Worm (Caenorhabditis elegans) whole organism, late embryonic: ENCODE measurements around the gene unc-79.

Experiments
- C08G9.2 ChIP-seq: sonication (generic microtip); optimal IDR thresholded peaks from 2 replicates; lab custom pipeline; 2016; ENCODE audit warnings: mild to moderate bottlenecking, missing genetic modification characterization, moderate library complexity, missing compliant biosample characterization
- K02D7.2 ChIP-seq: sonication (generic microtip); optimal IDR thresholded peaks from 2 replicates; lab custom pipeline; 2017; ENCODE audit warnings: mild to moderate bottlenecking, missing genetic modification characterization, missing compliant biosample characterization
- ceh-14 ChIP-seq: sonication (generic microtip); optimal IDR thresholded peaks from 2 replicates; lab custom pipeline; 2016; ENCODE audit warnings: missing genotype, missing genetic modification characterization, missing compliant biosample characterization
- ceh-18 ChIP-seq: sonication (generic microtip); optimal IDR thresholded peaks from 2 replicates; lab custom pipeline; 2016; ENCODE audit warnings: missing genetic modification characterization, missing compliant biosample characterization
- ceh-19 ChIP-seq: fragments of 200-800 bp; sonication (Bioruptor generic); optimal IDR thresholded peaks from 2 replicates; lab custom pipeline; 2018; ENCODE audit warnings: mild to moderate bottlenecking, missing genetic modification characterization, missing compliant biosample characterization
- ceh-24 ChIP-seq: sonication (generic microtip); optimal IDR thresholded peaks from 2 replicates; lab custom pipeline; 2016; ENCODE audit warnings: mild to moderate bottlenecking, missing genetic modification characterization, missing compliant biosample characterization
- ceh-31 ChIP-seq: sonication (generic microtip); optimal IDR thresholded peaks from 2 replicates; lab custom pipeline; 2016; ENCODE audit warnings: missing genetic modification characterization, missing compliant biosample characterization
- ceh-34 ChIP-seq: sonication (generic microtip); optimal IDR thresholded peaks from 2 replicates; lab custom pipeline; 2016; ENCODE audit warnings: mild to moderate bottlenecking, missing genetic modification characterization, missing compliant biosample characterization
- ceh-45 ChIP-seq: fragments of 200-800 bp; sonication (Bioruptor generic); IDR thresholded peaks from 2 replicates; pipeline ENCODE4 v1.3.6; 2022; ENCODE audit warnings: missing genetic modification reagents, missing genetic modification characterization, missing compliant biosample characterization
- ceh-48 ChIP-seq: sonication (generic microtip); optimal IDR thresholded peaks from 2 replicates; lab custom pipeline; 2016; ENCODE audit warnings: missing genetic modification characterization, inconsistent platforms, missing compliant biosample characterization
- ceh-6 ChIP-seq: fragments of 200-800 bp; sonication (Bioruptor generic); optimal IDR thresholded peaks from 2 replicates; lab custom pipeline; 2018; ENCODE audit warnings: mild to moderate bottlenecking, missing genetic modification characterization, missing compliant biosample characterization
- dmd-4 ChIP-seq: sonication (generic microtip); optimal IDR thresholded peaks from 2 replicates; lab custom pipeline; 2016; ENCODE audit warnings: borderline replicate concordance, missing genetic modification characterization, missing compliant biosample characterization
- elt-2 ChIP-seq: sonication (generic microtip); optimal IDR thresholded peaks from 2 replicates; lab custom pipeline; 2016; ENCODE audit warnings: missing genetic modification reagents, missing genetic modification characterization, missing compliant biosample characterization
- ets-4 ChIP-seq: sonication (generic microtip); optimal IDR thresholded peaks from 2 replicates; lab custom pipeline; 2016; ENCODE audit warnings: missing genetic modification characterization, missing compliant biosample characterization
- eyg-1 ChIP-seq: sonication (generic microtip); optimal IDR thresholded peaks from 2 replicates; lab custom pipeline; 2016; ENCODE audit warnings: missing genotype, missing genetic modification characterization, missing compliant biosample characterization
- fkh-10 ChIP-seq: fragments of 150-350 bp; optimal IDR thresholded peaks from 2 replicates; lab custom pipeline; 2014; ENCODE audit warnings: missing biosample characterization, missing genetic modification reagents, missing genetic modification characterization
- hlh-13 ChIP-seq: fragments of 200-800 bp; sonication (Bioruptor generic); optimal IDR thresholded peaks from 2 replicates; lab custom pipeline; 2018; ENCODE audit warnings: mild to moderate bottlenecking, missing genetic modification characterization, missing compliant biosample characterization
- hlh-15 ChIP-seq: sonication (generic microtip); optimal IDR thresholded peaks from 2 replicates; lab custom pipeline; 2016; ENCODE audit warnings: missing genetic modification characterization, missing compliant biosample characterization
- hlh-30 ChIP-seq: sonication (generic microtip); optimal IDR thresholded peaks from 2 replicates; lab custom pipeline; 2017; ENCODE audit warnings: antibody characterized with exemption, missing genetic modification characterization, missing compliant biosample characterization; ENCODE audit not compliant: insufficient read depth
- lim-6 ChIP-seq: sonication (generic microtip); optimal IDR thresholded peaks from 2 replicates; lab custom pipeline; 2016; ENCODE audit warnings: missing genetic modification characterization, missing compliant biosample characterization
- lin-11 ChIP-seq: fragments of 200-800 bp; sonication (Bioruptor generic); optimal IDR thresholded peaks from 2 replicates; lab custom pipeline; 2018; ENCODE audit warnings: mild to moderate bottlenecking, missing genetic modification characterization, missing compliant biosample characterization
- madf-2 ChIP-seq: sonication (generic microtip); optimal IDR thresholded peaks from 2 replicates; lab custom pipeline; 2017; ENCODE audit warnings: missing genetic modification characterization, missing compliant biosample characterization
- nhr-11 ChIP-seq: fragments of 150-350 bp; optimal IDR thresholded peaks from 2 replicates; lab custom pipeline; 2014; ENCODE audit warnings: missing biosample characterization, missing genetic modification characterization
- npax-4 ChIP-seq: sonication (generic microtip); optimal IDR thresholded peaks from 2 replicates; lab custom pipeline; 2016; ENCODE audit warnings: missing genetic modification characterization, missing compliant biosample characterization
- pat-9 ChIP-seq: fragments of 200-800 bp; sonication (Bioruptor generic); optimal IDR thresholded peaks from 2 replicates; lab custom pipeline; 2018; ENCODE audit warnings: mild to moderate bottlenecking, missing genetic modification characterization, moderate library complexity, missing compliant biosample characterization
- pax-1 ChIP-seq: fragments of 150-350 bp; optimal IDR thresholded peaks from 2 replicates; lab custom pipeline; 2014; ENCODE audit warnings: missing biosample characterization, missing genetic modification characterization
- ref-2 ChIP-seq: sonication (generic microtip); optimal IDR thresholded peaks from 2 replicates; lab custom pipeline; 2016; ENCODE audit warnings: missing genetic modification characterization, missing compliant biosample characterization
- sdc-2 ChIP-seq: sonication (generic microtip); optimal IDR thresholded peaks from 2 replicates; lab custom pipeline; 2016; ENCODE audit warnings: missing genotype, missing genetic modification characterization, missing compliant biosample characterization
- tbx-2 ChIP-seq: sonication (generic microtip); optimal IDR thresholded peaks from 2 replicates; lab custom pipeline; 2016; ENCODE audit warnings: missing genetic modification characterization, missing compliant biosample characterization
- unc-3 ChIP-seq, 2 experiments: fragments of 200-800 bp in 1 of 2; sonication (Bioruptor generic) in 1 of 2; sonication (generic microtip) in 1 of 2; conservative IDR thresholded peaks in 1 of 2; optimal IDR thresholded peaks in 1 of 2; 2 replicates each; pipeline versions ENCODE4 v1.3.6 to Lab custom; 2016 to 2022; ENCODE audit warnings: missing compliant biosample characterization in 2 of 2, missing genetic modification characterization in 2 of 2, missing genetic modification reagents in 1 of 2
- unc-42 ChIP-seq: sonication (generic microtip); optimal IDR thresholded peaks from 2 replicates; lab custom pipeline; 2016; ENCODE audit warnings: missing genotype, missing genetic modification characterization, missing compliant biosample characterization
- unc-55 ChIP-seq: sonication (generic microtip); optimal IDR thresholded peaks from 2 replicates; lab custom pipeline; 2017; ENCODE audit warnings: missing biosample characterization, missing genetic modification reagents, missing genetic modification characterization
- zip-5 ChIP-seq: sonication (generic microtip); optimal IDR thresholded peaks from 2 replicates; lab custom pipeline; 2016; ENCODE audit warnings: missing genetic modification characterization, missing compliant biosample characterization

The unc-79 gene

ce11 chrIII:4039775-4040174, 26.7 kb upstream of the unc-79 start:
- TF ChIP-seq elt-2 (tag; lab: Kevin White, UChicago) (peak; percentile 80), nhr-11 (tag; lab: Kevin White, UChicago) (no peak)

DNA sequence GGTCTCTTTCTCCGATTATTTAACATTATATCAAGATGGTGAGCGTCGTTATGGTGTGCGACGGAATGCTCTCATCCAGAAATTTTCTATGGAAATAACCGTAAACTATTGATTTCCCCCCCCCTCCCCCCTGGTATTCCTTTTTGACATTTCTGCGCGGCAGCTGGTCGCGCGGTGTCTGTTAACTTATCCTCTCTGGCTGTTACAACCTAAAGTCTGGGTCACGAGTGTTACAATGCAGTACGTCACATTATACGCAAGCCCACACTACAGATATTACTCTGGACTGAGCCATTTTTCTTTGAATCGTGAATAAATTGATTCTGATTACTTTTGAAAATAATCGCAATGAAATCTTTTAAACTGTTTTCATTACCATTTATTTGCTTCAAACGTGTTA, 17.3 kb upstream of the unc-79 start:
- TF ChIP-seq zip-5 (no peak), hlh-30 (tag; lab: Kevin White, UChicago) (peak; percentile 57)

ce11 chrIII:4057894-4058293, 8.5 kb upstream of the unc-79 start, which contains the start of gene rcq-5:
rcq-5 (minus strand) TSS chrIII:4057976.
- TF ChIP-seq ceh-24 (tag; lab: Kevin White, UChicago), result no peak
- TF ChIP-seq unc-42 (tag; lab: Kevin White, UChicago), result peak; percentile 78
- no peak for TF ChIP-seq ets-4 (tag; lab: Kevin White, UChicago)
- no peak for TF ChIP-seq dmd-4 (tag; lab: Kevin White, UChicago)

ce11 chrIII:4058643-4059042, 7.8 kb upstream of the unc-79 start, which contains the start of gene his-69:
his-69 (minus strand) TSS chrIII:4058743.
- no peak for TF ChIP-seq fkh-10 (GFP tag; lab: Kevin White, UChicago)
- no peak for TF ChIP-seq lim-6 (tag; lab: Kevin White, UChicago)
- TF ChIP-seq ceh-18 (tag; lab: Kevin White, UChicago), result no peak
- no peak for TF ChIP-seq zip-5
- TF ChIP-seq eyg-1, result no peak
- TF ChIP-seq elt-2 (tag; lab: Kevin White, UChicago), result no peak
- no peak for TF ChIP-seq sdc-2
- TF ChIP-seq K02D7.2 (tag; lab: Kevin White, UChicago), result no peak
- TF ChIP-seq pax-1 (tag; lab: Kevin White, UChicago), result no peak
- TF ChIP-seq hlh-13, result no peak
- TF ChIP-seq ceh-19, result no peak
- TF ChIP-seq npax-4, result no peak
- TF ChIP-seq ceh-14 (tag; lab: Kevin White, UChicago), result no peak
- no peak for TF ChIP-seq ceh-48 (tag; lab: Kevin White, UChicago)
- no peak for TF ChIP-seq madf-2 (tag; lab: Kevin White, UChicago)
- TF ChIP-seq pat-9 (tag; lab: Kevin White, UChicago), result no peak

ce11 chrIII:4060019-4060418, 6.4 kb upstream of the unc-79 start, which contains the start of gene his-70:
his-70 (minus strand) TSS chrIII:4060119.
- TF ChIP-seq hlh-15 (no peak), ceh-14 (tag; lab: Kevin White, UChicago) (no peak), ceh-34 (no peak), ceh-31 (tag; lab: Kevin White, UChicago) (no peak), ceh-48 (tag; lab: Kevin White, UChicago) (no peak)

DNA sequence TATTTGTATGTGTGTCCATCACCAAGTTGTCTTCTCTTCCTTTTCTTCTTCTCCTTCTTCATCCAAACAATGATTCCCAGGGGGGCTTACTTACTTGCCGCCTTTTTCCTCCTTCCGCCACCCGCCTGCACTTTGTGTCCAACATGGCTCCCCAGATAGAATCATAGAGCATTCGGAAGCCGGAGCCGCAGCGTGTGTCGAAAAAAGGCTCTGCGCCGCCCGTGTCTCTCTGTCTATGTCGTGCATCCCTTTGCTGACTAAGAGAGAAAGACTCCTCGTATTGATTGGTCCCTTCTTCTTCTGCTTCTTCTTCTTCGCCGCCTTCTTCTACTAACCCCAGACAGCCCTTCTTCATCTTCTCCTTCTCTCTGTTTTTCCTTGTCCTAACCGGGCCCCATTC, 2.7 kb upstream of the unc-79 start:
- TF ChIP-seq ceh-45 (GFP tag; lab: Robert Waterston, UW), result no peak
- no peak for TF ChIP-seq madf-2 (tag; lab: Kevin White, UChicago)
- TF ChIP-seq ceh-24 (tag; lab: Kevin White, UChicago), result no peak
- TF ChIP-seq unc-3 (GFP tag; conservative IDR thresholded peaks at IDR 0.05; lab: Robert Waterston, UW), result no peak
- peak; percentile 78 for TF ChIP-seq unc-3 (tag; optimal IDR thresholded peaks at IDR 0.05; lab: Kevin White, UChicago)
- TF ChIP-seq C08G9.2 (tag; lab: Kevin White, UChicago), result peak; percentile 13
- TF ChIP-seq ceh-31 (tag; lab: Kevin White, UChicago), result peak; percentile 53
- no peak for TF ChIP-seq ceh-6
- TF ChIP-seq lin-11, result no peak
- no peak for TF ChIP-seq npax-4
- TF ChIP-seq ceh-14 (tag; lab: Kevin White, UChicago), result no peak
- peak; percentile 63 for TF ChIP-seq unc-42 (tag; lab: Kevin White, UChicago)
- peak; percentile 32 for TF ChIP-seq unc-55
- peak; percentile 87 for TF ChIP-seq ceh-48 (tag; lab: Kevin White, UChicago)
- no peak for TF ChIP-seq dmd-4 (tag; lab: Kevin White, UChicago)
- peak; percentile 28 for TF ChIP-seq tbx-2
- TF ChIP-seq ceh-18 (tag; lab: Kevin White, UChicago), result peak; percentile 33
- peak; percentile 19 for TF ChIP-seq ref-2 (tag; lab: Kevin White, UChicago)
